Fruit fly (Drosophila melanogaster): ENCODE measurements around the gene CG4789.

The CG4789 gene

DNA sequence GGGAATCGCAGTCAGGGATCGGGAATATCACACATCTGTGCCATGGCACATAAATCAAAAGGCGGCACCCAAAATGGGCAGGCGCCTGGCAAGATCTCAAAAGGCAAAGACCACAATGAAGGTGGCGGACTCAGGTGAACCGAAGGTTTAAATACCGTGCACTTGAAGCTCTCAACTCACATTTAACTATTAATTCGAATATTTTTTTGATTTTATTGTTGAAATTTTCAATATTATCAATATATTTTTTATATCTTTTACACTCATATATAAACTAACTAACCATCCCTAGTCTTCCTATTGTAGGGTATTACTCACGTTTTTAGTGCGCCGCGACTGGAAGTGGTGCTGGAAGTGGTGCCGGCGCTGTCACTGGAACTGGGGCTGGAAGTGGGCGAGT lies 48.2 kb downstream of the CG4789 start (continued):
- TF ChIP-seq Xbp1 (GFP tag; optimal IDR thresholded peaks at IDR 0.05) (no peak), sr (GFP tag; IDR thresholded peaks at IDR 0.05) (no peak), CG7839 (tag; optimal IDR thresholded peaks at IDR 0.05) (peak; percentile 4), CG14710 (tag; optimal IDR thresholded peaks at IDR 0.05) (peak; percentile 25), bigmax (GFP tag; optimal IDR thresholded peaks at IDR 0.05) (no peak), bcd (GFP tag; optimal IDR thresholded peaks at IDR 0.05) (no peak), wek (GFP tag; optimal IDR thresholded peaks at IDR 0.05) (no peak), CG8281 (tag; optimal IDR thresholded peaks at IDR 0.05) (no peak), dan (GFP tag; IDR thresholded peaks at IDR 0.05) (no peak), Myb (GFP tag; optimal IDR thresholded peaks at IDR 0.05) (no peak), CG10274 (GFP tag; optimal IDR thresholded peaks at IDR 0.05) (peak; percentile 64), CG4707 (GFP tag; optimal IDR thresholded peaks at IDR 0.05) (no peak), CG12299 (tag; optimal IDR thresholded peaks at IDR 0.05) (no peak), slbo (GFP tag; IDR thresholded peaks at IDR 0.05) (no peak), fu2 (GFP tag; optimal IDR thresholded peaks at IDR 0.05) (no peak), ind (GFP tag; optimal IDR thresholded peaks at IDR 0.05) (no peak), CG10209 (GFP tag; optimal IDR thresholded peaks at IDR 0.05) (no peak), CG12104 (GFP tag; optimal IDR thresholded peaks at IDR 0.05) (no peak), crol (GFP tag; IDR thresholded peaks at IDR 0.05) (no peak), Hey (tag; optimal IDR thresholded peaks at IDR 0.05) (no peak), Awh (GFP tag; IDR thresholded peaks at IDR 0.05) (no peak), Meics (GFP tag; optimal IDR thresholded peaks at IDR 0.05) (no peak), dmrt99B (tag; optimal IDR thresholded peaks at IDR 0.05) (peak; percentile 39), maf-S (GFP tag; optimal IDR thresholded peaks at IDR 0.05) (no peak), CG11085 (GFP tag; IDR thresholded peaks at IDR 0.05) (no peak), Dfd (GFP tag; optimal IDR thresholded peaks at IDR 0.05) (no peak), sqz (GFP tag; optimal IDR thresholded peaks at IDR 0.05) (no peak), CG30403 (GFP tag; optimal IDR thresholded peaks at IDR 0.05) (no peak), Dek (tag; optimal IDR thresholded peaks at IDR 0.05) (no peak), dati (GFP tag; IDR thresholded peaks at IDR 0.05) (no peak), CG4360 (GFP tag; IDR thresholded peaks at IDR 0.05) (no peak), zen (tag; optimal IDR thresholded peaks at IDR 0.05) (no peak), nerfin-1 (tag; optimal IDR thresholded peaks at IDR 0.05) (no peak), CG6765 (GFP tag; optimal IDR thresholded peaks at IDR 0.05) (no peak), CG3726 (GFP tag; IDR thresholded peaks at IDR 0.05) (no peak), nom (GFP tag; optimal IDR thresholded peaks at IDR 0.05) (no peak), Rx (GFP tag; IDR thresholded peaks at IDR 0.05) (no peak), Atf-2 (GFP tag; optimal IDR thresholded peaks at IDR 0.05) (no peak), CG11247 (GFP tag; IDR thresholded peaks at IDR 0.05) (no peak), Camta (GFP tag; optimal IDR thresholded peaks at IDR 0.05) (no peak), lilli (GFP tag; optimal IDR thresholded peaks at IDR 0.05) (no peak), NK7.1 (GFP tag; optimal IDR thresholded peaks at IDR 0.05) (no peak), CG11456 (GFP tag; IDR thresholded peaks at IDR 0.05) (no peak), CG6791 (GFP tag; IDR thresholded peaks at IDR 0.05; ENCODE audit: partially characterized antibody) (no peak), en (GFP tag; optimal IDR thresholded peaks at IDR 0.05) (no peak), odd (GFP tag; optimal IDR thresholded peaks at IDR 0.05) (no peak), lov (optimal IDR thresholded peaks at IDR 0.05) (no peak), lov (GFP tag; IDR thresholded peaks at IDR 0.05) (no peak), cg (GFP tag; optimal IDR thresholded peaks at IDR 0.05) (no peak), mam (GFP tag; optimal IDR thresholded peaks at IDR 0.05) (no peak), Dp (GFP tag; optimal IDR thresholded peaks at IDR 0.05) (no peak), fd3F (GFP tag; optimal IDR thresholded peaks at IDR 0.05) (no peak), lab (GFP tag; optimal IDR thresholded peaks at IDR 0.05) (no peak)

Data from whole organism, embryonic.